Worm (Caenorhabditis elegans): ENCODE data around the gene str-3.

Gene str-3

ce11 chrIV:11146492-11146891 is 46.3 kb upstream of the str-3 start:
- TF ChIP-seq ets-4 (tag; optimal IDR thresholded peaks at IDR 0.05) (no peak), lin-11 (tag; optimal IDR thresholded peaks at IDR 0.05) (no peak), ceh-24 (tag; optimal IDR thresholded peaks at IDR 0.05) (no peak)

ce11 chrIV:11145929-11146339 is 45.8 kb upstream of the str-3 start:
- no peak for TF ChIP-seq ceh-30 (tag; optimal IDR thresholded peaks at IDR 0.05)
- TF ChIP-seq ceh-18 (tag; optimal IDR thresholded peaks at IDR 0.05), result no peak
- TF ChIP-seq Y22D7AL.16 (tag; optimal IDR thresholded peaks at IDR 0.05), result no peak
- TF ChIP-seq ztf-16 (tag; optimal IDR thresholded peaks at IDR 0.05), result no peak
- no peak for TF ChIP-seq tbx-7 (tag; optimal IDR thresholded peaks at IDR 0.05)
- TF ChIP-seq sox-4 (tag; optimal IDR thresholded peaks at IDR 0.05), result no peak
- TF ChIP-seq ref-2 (tag; optimal IDR thresholded peaks at IDR 0.05), result no peak
- TF ChIP-seq pqm-1 (tag; optimal IDR thresholded peaks at IDR 0.05), result no peak
- TF ChIP-seq F13H6.1 (tag; optimal IDR thresholded peaks at IDR 0.05), result no peak
- TF ChIP-seq lim-6 (tag; optimal IDR thresholded peaks at IDR 0.05), result no peak
- no peak for TF ChIP-seq unc-42 (tag; optimal IDR thresholded peaks at IDR 0.05)
- no peak for TF ChIP-seq ceh-19 (GFP tag; optimal IDR thresholded peaks at IDR 0.05)
- no peak for TF ChIP-seq C38D4.7 (GFP tag; optimal IDR thresholded peaks at IDR 0.05)
- TF ChIP-seq hlh-6 (tag; optimal IDR thresholded peaks at IDR 0.05), result no peak
- no peak for TF ChIP-seq syd-9 (tag; optimal IDR thresholded peaks at IDR 0.05)

- TF ChIP-seq nfya-1 (tag; optimal IDR thresholded peaks at IDR 0.05) (no peak), fax-1 (tag; optimal IDR thresholded peaks at IDR 0.05) (no peak), nhr-11 (tag; optimal IDR thresholded peaks at IDR 0.05) (no peak), mec-3 (tag; optimal IDR thresholded peaks at IDR 0.05; ENCODE audit: borderline replicate concordance) (no peak), hlh-15 (tag; optimal IDR thresholded peaks at IDR 0.05) (no peak), elt-4 (tag; optimal IDR thresholded peaks at IDR 0.05) (no peak), rnt-1 (tag; optimal IDR thresholded peaks at IDR 0.05) (no peak), odd-2 (tag; optimal IDR thresholded peaks at IDR 0.05) (no peak), Y22D7AL.16 (tag; optimal IDR thresholded peaks at IDR 0.05) (no peak), fkh-6 (tag; optimal IDR thresholded peaks at IDR 0.05) (no peak), dmd-4 (tag; optimal IDR thresholded peaks at IDR 0.05; ENCODE audit: borderline replicate concordance) (no peak), gmeb-2 (tag; optimal IDR thresholded peaks at IDR 0.05) (no peak), ahr-1 (tag; optimal IDR thresholded peaks at IDR 0.05) (no peak), ttx-3 (tag; optimal IDR thresholded peaks at IDR 0.05) (no peak), madf-2 (tag; optimal IDR thresholded peaks at IDR 0.05) (no peak), K09A11.1 (tag; optimal IDR thresholded peaks at IDR 0.05; ENCODE audit: insufficient read depth) (no peak), unc-86 (tag; optimal IDR thresholded peaks at IDR 0.05) (no peak)
Observed at ce11 chrIV:11143228-11143444, 43.0 kb upstream of the str-3 start, which contains the start of gene F01G4.4. Gene F01G4.4 (plus strand): TSS chrIV:11143345.

ce11 chrIV:11142314-11143227 is 42.4 kb upstream of the str-3 start, which contains the start of gene skih-2:
Gene skih-2 (minus strand): TSS chrIV:11142364.
- peak; percentile 27 for TF ChIP-seq nfya-1 (tag; optimal IDR thresholded peaks at IDR 0.05)
- peak; percentile 90 for TF ChIP-seq ceh-34 (tag; optimal IDR thresholded peaks at IDR 0.05)
- TF ChIP-seq pqm-1 (tag; optimal IDR thresholded peaks at IDR 0.05), result no peak

- TF ChIP-seq ama-1 (optimal IDR thresholded peaks at IDR 0.05) (no peak), sdc-2 (tag; optimal IDR thresholded peaks at IDR 0.05) (no peak), dmd-4 (tag; optimal IDR thresholded peaks at IDR 0.05; ENCODE audit: borderline replicate concordance) (no peak), ceh-34 (tag; optimal IDR thresholded peaks at IDR 0.05) (no peak), ceh-6 (GFP tag; optimal IDR thresholded peaks at IDR 0.05) (no peak), ceh-45 (GFP tag; IDR thresholded peaks at IDR 0.05) (no peak), ceh-14 (tag; optimal IDR thresholded peaks at IDR 0.05) (no peak), hlh-15 (tag; optimal IDR thresholded peaks at IDR 0.05) (no peak), K02D7.2 (tag; optimal IDR thresholded peaks at IDR 0.05) (no peak), K09A11.1 (tag; optimal IDR thresholded peaks at IDR 0.05; ENCODE audit: insufficient read depth) (no peak), ceh-24 (tag; optimal IDR thresholded peaks at IDR 0.05) (no peak), hlh-30 (tag; optimal IDR thresholded peaks at IDR 0.05; ENCODE audit: insufficient read depth) (no peak), syd-9 (tag; optimal IDR thresholded peaks at IDR 0.05) (no peak), ahr-1 (tag; optimal IDR thresholded peaks at IDR 0.05) (no peak)
Observed at ce11 chrIV:11131268-11131667, 31.1 kb upstream of the str-3 start, which contains the start of gene ard-1. Gene ard-1 (plus strand): TSS chrIV:11131279.
